Worm (Caenorhabditis elegans) whole organism, midembryonic: ENCODE data around the gene nduf-2.2.

Source experiments
- cog-1 ChIP-seq: sonication (generic microtip); optimal IDR thresholded peaks from 2 replicates; lab custom pipeline; 2016; ENCODE audit warnings: missing genetic modification characterization, missing compliant biosample characterization
- flt-1 ChIP-seq: fragments of 200-800 bp; sonication (Bioruptor generic); IDR thresholded peaks from 2 replicates; pipeline ENCODE4 v1.3.6; 2022; ENCODE audit warnings: missing genetic modification characterization, missing compliant biosample characterization
- med-1 ChIP-seq: sonication (generic microtip); optimal IDR thresholded peaks from 2 replicates; lab custom pipeline; 2017; ENCODE audit warnings: missing genetic modification characterization, mild to moderate bottlenecking, missing compliant biosample characterization, antibody characterized with exemption, missing genetic modification reagents; ENCODE audit not compliant: insufficient read depth
- tab-1 ChIP-seq: fragments of 200-800 bp; sonication (Bioruptor generic); IDR thresholded peaks from 2 replicates; pipeline ENCODE4 v1.3.6; 2022; ENCODE audit warnings: missing genetic modification characterization, missing compliant biosample characterization
- ztf-29 ChIP-seq: fragments of 200-800 bp; sonication (Bioruptor generic); IDR thresholded peaks from 2 replicates; pipeline ENCODE4 v1.3.6; 2022; ENCODE audit warnings: missing genetic modification reagents, missing genetic modification characterization, missing compliant biosample characterization

DNA sequence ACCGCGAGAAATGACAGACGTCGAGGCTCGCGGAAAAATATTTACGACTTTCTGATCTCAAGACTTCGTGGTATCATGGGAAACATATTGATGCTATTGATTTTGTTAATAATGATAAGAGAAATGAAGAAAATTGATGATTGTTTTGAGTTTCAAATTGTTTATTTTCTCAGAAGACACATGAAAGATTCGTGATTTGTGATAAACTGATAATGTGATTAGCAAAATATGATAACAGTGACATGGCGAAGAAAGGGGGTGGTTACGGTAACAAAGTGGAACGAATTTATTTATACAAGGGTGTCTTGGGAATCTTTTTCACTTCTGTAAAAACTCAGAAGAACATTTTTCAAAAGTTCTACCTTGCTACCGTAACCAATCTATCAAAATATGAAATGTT lies 44.3 kb downstream of the nduf-2.2 start:
- TF ChIP-seq med-1 (GFP tag; lab: Kevin White, UChicago) (no peak), cog-1 (no peak), flt-1 (GFP tag; lab: Robert Waterston, UW) (no peak), tab-1 (GFP tag; lab: Robert Waterston, UW) (no peak), ztf-29 (no peak)
